Worm (Caenorhabditis elegans) whole organism, L4 larva: ENCODE data around the gene Y39B6A.1.

Experiments
- lin-1 ChIP-seq: fragments of 200-800 bp; sonication (Bioruptor generic); IDR thresholded peaks from 2 replicates; pipeline ENCODE4 v1.3.6; 2022; ENCODE audit warnings: missing genetic modification reagents, missing genetic modification characterization, missing compliant biosample characterization
- lin-39 ChIP-seq: fragments of 150-350 bp; optimal IDR thresholded peaks from 2 replicates; lab custom pipeline; 2014; ENCODE audit warnings: missing biosample characterization, missing genetic modification reagents, missing genetic modification characterization
- unc-62 ChIP-seq, 3 experiments: fragments of 150-350 bp in 1 of 3; sonication (generic microtip); optimal IDR thresholded peaks in 2 of 3; peaks in 1 of 3; 1 replicate in 1 of 3; 2 replicates in 2 of 3; lab custom pipeline; 2014 to 2017; ENCODE audit warnings: missing biosample characterization in 3 of 3, missing genetic modification characterization in 3 of 3, missing genetic modification reagents in 3 of 3, missing genotype in 1 of 3
- ztf-11 ChIP-seq: fragments of 150-350 bp; optimal IDR thresholded peaks from 2 replicates; lab custom pipeline; 2014; ENCODE audit warnings: missing biosample characterization, missing genetic modification characterization

ce11 chrV:19251844-19252243 lies 48.4 kb upstream of the Y39B6A.1 start, which contains the start of gene F21D9.11:
- TF ChIP-seq unc-62 (GFP tag; optimal IDR thresholded peaks at IDR 0.05 in 1 of 2; lab: Kevin White, UChicago) = no peak
- no peak for TF ChIP-seq unc-62 (tag; optimal IDR thresholded peaks at IDR 0.05; lab: Kevin White, UChicago)
- TF ChIP-seq lin-1 = no peak
- no peak for TF ChIP-seq ztf-11 (tag; lab: Kevin White, UChicago)
- TF ChIP-seq lin-39 (tag; lab: Kevin White, UChicago) = no peak
